Worm (Caenorhabditis elegans) whole organism, young adult: ENCODE measurements around the gene D1005.4.

Source experiments
- F33H1.4 ChIP-seq: fragments of 200-800 bp; sonication (Bioruptor generic); IDR thresholded peaks from 2 replicates; pipeline ENCODE4 v1.3.6; 2022; ENCODE audit warnings: missing genetic modification reagents, missing genetic modification characterization, missing compliant biosample characterization
- F49E8.2 ChIP-seq: sonication (generic microtip); optimal IDR thresholded peaks from 3 replicates; lab custom pipeline; 2017; ENCODE audit warnings: missing genetic modification characterization, mild to moderate bottlenecking, missing compliant biosample characterization, antibody characterized with exemption, moderate library complexity; ENCODE audit not compliant: insufficient read depth
- Y53F4B.3 ChIP-seq: fragments of 200-800 bp; sonication (Bioruptor generic); IDR thresholded peaks from 2 replicates; pipeline ENCODE4 v1.3.6; 2022; ENCODE audit warnings: missing genetic modification reagents, missing genetic modification characterization, missing compliant biosample characterization
- Y67H2A.10 ChIP-seq: fragments of 200-800 bp; sonication (Bioruptor generic); conservative IDR thresholded peaks from 2 replicates; pipeline ENCODE4 v1.3.6; 2022; ENCODE audit warnings: missing genetic modification reagents, missing genetic modification characterization, missing compliant biosample characterization
- akir-1 ChIP-seq: fragments of 200-800 bp; sonication (Bioruptor generic); optimal IDR thresholded peaks from 2 replicates; lab custom pipeline; 2018; ENCODE audit warnings: mild to moderate bottlenecking, missing genetic modification characterization, moderate library complexity, missing compliant biosample characterization
- efl-1 ChIP-seq: fragments of 150-350 bp; optimal IDR thresholded peaks from 2 replicates; lab custom pipeline; 2014; ENCODE audit warnings: missing biosample characterization, missing genetic modification reagents, missing genetic modification characterization
- lsl-1 ChIP-seq: fragments of 200-800 bp; sonication (Bioruptor generic); optimal IDR thresholded peaks from 2 replicates; lab custom pipeline; 2018; ENCODE audit warnings: mild to moderate bottlenecking, missing genetic modification characterization, moderate library complexity, missing compliant biosample characterization
- pha-4 ChIP-seq: fragments of 150-350 bp; sonication (generic microtip); optimal IDR thresholded peaks from 2 replicates; lab custom pipeline; 2014; ENCODE audit warnings: missing biosample characterization, missing genetic modification reagents, missing genetic modification characterization
- snpc-4 ChIP-seq, 5 experiments: fragments of 150-350 bp in 1 of 5; sonication (generic microtip) in 4 of 5; optimal IDR thresholded peaks; 2 replicates each; lab custom pipeline; 2014 to 2018; ENCODE audit warnings: missing genetic modification characterization in 5 of 5, missing biosample characterization in 3 of 5, antibody characterized with exemption in 2 of 5, mild to moderate bottlenecking in 2 of 5, missing compliant biosample characterization in 2 of 5, missing genotype in 2 of 5, moderate library complexity in 2 of 5, missing genetic modification reagents in 1 of 5
- unc-130 ChIP-seq: sonication (generic microtip); optimal IDR thresholded peaks from 2 replicates; lab custom pipeline; 2016; ENCODE audit warnings: missing genetic modification reagents, missing genetic modification characterization, missing compliant biosample characterization

DNA sequence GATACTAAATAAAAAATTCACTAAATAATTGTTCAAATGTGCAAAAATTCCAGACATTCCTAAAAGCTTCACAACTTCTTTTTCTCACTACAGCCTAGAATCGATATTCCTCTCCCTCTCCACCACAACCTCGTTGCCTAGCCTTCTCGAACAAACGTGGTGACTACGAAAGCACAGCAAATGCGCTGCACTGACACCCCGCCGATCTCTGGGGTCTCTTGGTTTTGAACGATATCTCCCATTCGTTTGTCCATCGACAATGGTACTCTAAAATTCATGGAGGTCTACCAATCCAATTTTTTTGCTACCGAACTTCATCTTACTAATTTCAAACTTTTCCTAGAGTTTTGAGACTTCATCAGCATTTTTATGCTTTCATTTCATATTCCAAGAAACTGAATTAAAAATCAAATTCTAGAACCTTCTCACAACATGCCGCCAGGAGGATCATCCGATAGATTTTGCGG lies 35.2 kb downstream of the D1005.4 start, which contains the start of gene W05H7.1:
- TF ChIP-seq F33H1.4 (GFP tag; lab: Robert Waterston, UW) (no peak), lsl-1 (GFP tag; lab: Kevin White, UChicago) (no peak), Y53F4B.3 (GFP tag; lab: Robert Waterston, UW) (no peak), akir-1 (GFP tag; lab: Kevin White, UChicago) (no peak), pha-4 (tag; lab: Kevin White, UChicago) (no peak), Y67H2A.10 (GFP tag; lab: Robert Waterston, UW) (no peak), F49E8.2 (tag; lab: Kevin White, UChicago) (no peak), snpc-4 (GFP tag; optimal IDR thresholded peaks at IDR 0.05; lab: Kevin White, UChicago) (no peak), snpc-4 (tag; optimal IDR thresholded peaks at IDR 0.05; lab: Kevin White, UChicago) (no peak), unc-130 (GFP tag; lab: Kevin White, UChicago) (no peak), efl-1 (no peak)
